Worm (Caenorhabditis elegans): Measurements from ENCODE around the gene C30A5.16.

The C30A5.16 gene

ce11 chrIII:8268296-8268695, 50.3 kb downstream of the C30A5.16 start, which contains the start of the genes F09G8.7 and crn-7 (continued):
- peak in 1 of 2 experiments; percentile 57 for TF ChIP-seq unc-62 (GFP tag; optimal IDR thresholded peaks at IDR 0.05 in 1 of 2)
- TF ChIP-seq unc-62 (tag; optimal IDR thresholded peaks at IDR 0.05) = no peak
- no peak for TF ChIP-seq nhr-6 (tag; optimal IDR thresholded peaks at IDR 0.05)
- peak; percentile 55 for TF ChIP-seq hlh-30 (tag; optimal IDR thresholded peaks at IDR 0.05; ENCODE audit: insufficient read depth)
- TF ChIP-seq dmd-8 (GFP tag; IDR thresholded peaks at IDR 0.05) = no peak
- TF ChIP-seq zag-1 (tag; optimal IDR thresholded peaks at IDR 0.05) = no peak
- TF ChIP-seq hlh-11 (tag; optimal IDR thresholded peaks at IDR 0.05) = peak; percentile 38
- TF ChIP-seq nhr-111 (GFP tag; optimal IDR thresholded peaks at IDR 0.05) = no peak
- TF ChIP-seq Y75B8A.6 (GFP tag; IDR thresholded peaks at IDR 0.05) = no peak
- no peak for TF ChIP-seq mep-1 (tag; optimal IDR thresholded peaks at IDR 0.05)
- no peak for TF ChIP-seq ceh-44 (GFP tag; IDR thresholded peaks at IDR 0.05)
- no peak for TF ChIP-seq mdl-1 (tag; optimal IDR thresholded peaks at IDR 0.05)
- TF ChIP-seq nhr-102 (tag; optimal IDR thresholded peaks at IDR 0.05) = no peak
- no peak for TF ChIP-seq vab-7 (GFP tag; IDR thresholded peaks at IDR 0.05)
- no peak for TF ChIP-seq F37D6.2 (tag; optimal IDR thresholded peaks at IDR 0.05)
- no peak for TF ChIP-seq skn-1 (tag; optimal IDR thresholded peaks at IDR 0.05)
- TF ChIP-seq daf-16 (GFP tag; optimal IDR thresholded peaks at IDR 0.05) = no peak
- TF ChIP-seq daf-16 (tag; optimal IDR thresholded peaks at IDR 0.05) = peak; percentile 15
- TF ChIP-seq lsy-2 (tag; optimal IDR thresholded peaks at IDR 0.05) = peak in 1 of 2 experiments; percentile 61
- TF ChIP-seq lin-15B (tag; optimal IDR thresholded peaks at IDR 0.05) = no peak
- no peak for TF ChIP-seq pha-4 (GFP tag; IDR thresholded peaks at IDR 0.05)
- peak; percentile 45 for TF ChIP-seq pha-4 (tag; optimal IDR thresholded peaks at IDR 0.05)
- TF ChIP-seq mxl-2 (GFP tag; conservative IDR thresholded peaks at IDR 0.05) = no peak
- TF ChIP-seq snpc-4 (tag; optimal IDR thresholded peaks at IDR 0.05) = no peak
